Worm (Caenorhabditis elegans) whole organism, L2 larva: Measurements from ENCODE around the gene pix-1.

Experiments
- C34F6.9 ChIP-seq: fragments of 150-350 bp; optimal IDR thresholded peaks from 2 replicates; lab custom pipeline; 2014; ENCODE audit warnings: missing biosample characterization, missing genetic modification characterization
- F13H6.1 ChIP-seq: sonication (generic microtip); optimal IDR thresholded peaks from 2 replicates; lab custom pipeline; 2016; ENCODE audit warnings: missing genetic modification characterization, missing compliant biosample characterization
- R02D3.7 ChIP-seq: fragments of 150-350 bp; optimal IDR thresholded peaks from 2 replicates; lab custom pipeline; 2014; ENCODE audit warnings: missing biosample characterization, missing genetic modification characterization
- ZK546.5 ChIP-seq: sonication (generic microtip); optimal IDR thresholded peaks from 2 replicates; lab custom pipeline; 2017; ENCODE audit warnings: missing biosample characterization, missing genetic modification characterization
- alr-1 ChIP-seq: fragments of 150-350 bp; optimal IDR thresholded peaks from 2 replicates; lab custom pipeline; 2014; ENCODE audit warnings: missing biosample characterization, missing genetic modification characterization
- ama-1 ChIP-seq: fragments of 150-350 bp; optimal IDR thresholded peaks from 2 replicates; lab custom pipeline; 2018; ENCODE audit warnings: inconsistent platforms
- blmp-1 ChIP-seq: sonication (generic microtip); optimal IDR thresholded peaks from 2 replicates; lab custom pipeline; 2017; ENCODE audit warnings: missing genetic modification characterization, mild to moderate bottlenecking, missing compliant biosample characterization, antibody characterized with exemption, moderate library complexity; ENCODE audit not compliant: insufficient read depth
- ceh-16 ChIP-seq: fragments of 150-350 bp; optimal IDR thresholded peaks from 2 replicates; lab custom pipeline; 2014; ENCODE audit warnings: missing biosample characterization, missing genetic modification characterization
- ceh-82 ChIP-seq: fragments of 150-350 bp; optimal IDR thresholded peaks from 2 replicates; lab custom pipeline; 2014; ENCODE audit warnings: missing biosample characterization, missing genetic modification characterization
- crh-2 ChIP-seq: sonication (generic microtip); optimal IDR thresholded peaks from 2 replicates; lab custom pipeline; 2017; ENCODE audit warnings: missing biosample characterization, missing genetic modification characterization
- dmd-4 ChIP-seq: sonication (generic microtip); optimal IDR thresholded peaks from 2 replicates; lab custom pipeline; 2017; ENCODE audit warnings: missing biosample characterization, missing genetic modification characterization
- egl-27 ChIP-seq: sonication (generic microtip); optimal IDR thresholded peaks from 3 replicates; lab custom pipeline; 2017; ENCODE audit warnings: missing biosample characterization, missing genetic modification reagents, missing genetic modification characterization
- elt-1 ChIP-seq: fragments of 150-350 bp; optimal IDR thresholded peaks from 2 replicates; lab custom pipeline; 2014; ENCODE audit warnings: missing biosample characterization, missing genetic modification characterization
- elt-3 ChIP-seq: sonication (generic microtip); optimal IDR thresholded peaks from 2 replicates; lab custom pipeline; 2017; ENCODE audit warnings: missing biosample characterization, missing genetic modification characterization
- fos-1 ChIP-seq: fragments of 150-350 bp; optimal IDR thresholded peaks from 2 replicates; lab custom pipeline; 2014; ENCODE audit warnings: missing biosample characterization, missing genetic modification characterization
- gmeb-1 ChIP-seq: fragments of 150-350 bp; optimal IDR thresholded peaks from 2 replicates; lab custom pipeline; 2014; ENCODE audit warnings: missing biosample characterization, missing genetic modification characterization
- lin-11 ChIP-seq: fragments of 150-350 bp; sonication (generic microtip); optimal IDR thresholded peaks from 2 replicates; lab custom pipeline; 2014; ENCODE audit warnings: missing biosample characterization, missing genetic modification characterization, inconsistent platforms, mixed read lengths
- lin-13 ChIP-seq: fragments of 150-350 bp; optimal IDR thresholded peaks from 2 replicates; lab custom pipeline; 2014; ENCODE audit warnings: missing biosample characterization, missing genetic modification reagents, missing genetic modification characterization
- lin-39 ChIP-seq: fragments of 150-350 bp; optimal IDR thresholded peaks from 2 replicates; lab custom pipeline; 2014; ENCODE audit warnings: missing biosample characterization, missing genetic modification reagents, missing genetic modification characterization
- lsy-2 ChIP-seq, 2 experiments: fragments of 150-350 bp in 1 of 2; sonication (generic microtip) in 1 of 2; optimal IDR thresholded peaks; 2 replicates each; lab custom pipeline; 2014 to 2017; ENCODE audit warnings: missing biosample characterization in 2 of 2, missing genetic modification characterization in 2 of 2
- mab-5 ChIP-seq: fragments of 150-350 bp; optimal IDR thresholded peaks from 2 replicates; lab custom pipeline; 2014; ENCODE audit warnings: missing biosample characterization, missing genetic modification characterization
- mbf-1 ChIP-seq: sonication (generic microtip); optimal IDR thresholded peaks from 2 replicates; lab custom pipeline; 2017; ENCODE audit warnings: missing biosample characterization, missing genetic modification characterization
- mdl-1 ChIP-seq, 2 experiments: fragments of 150-350 bp in 1 of 2; sonication (generic microtip) in 1 of 2; optimal IDR thresholded peaks; 2 replicates each; lab custom pipeline; 2017; ENCODE audit warnings: missing biosample characterization in 2 of 2, missing genetic modification characterization in 2 of 2
- nhr-10 ChIP-seq: sonication (generic microtip); optimal IDR thresholded peaks from 2 replicates; lab custom pipeline; 2017; ENCODE audit warnings: missing biosample characterization, missing genetic modification characterization
- nhr-11 ChIP-seq: fragments of 150-350 bp; optimal IDR thresholded peaks from 2 replicates; lab custom pipeline; 2014; ENCODE audit warnings: missing biosample characterization, missing genetic modification characterization
- nhr-12 ChIP-seq: fragments of 150-350 bp; optimal IDR thresholded peaks from 2 replicates; lab custom pipeline; 2014; ENCODE audit warnings: missing biosample characterization, missing genetic modification characterization
- nhr-129 ChIP-seq: fragments of 150-350 bp; optimal IDR thresholded peaks from 2 replicates; lab custom pipeline; 2014; ENCODE audit warnings: missing biosample characterization, missing genetic modification characterization
- nhr-21 ChIP-seq: fragments of 150-350 bp; optimal IDR thresholded peaks from 2 replicates; lab custom pipeline; 2014; ENCODE audit warnings: missing biosample characterization, missing genetic modification characterization
- nhr-23 ChIP-seq: fragments of 150-350 bp; optimal IDR thresholded peaks from 2 replicates; lab custom pipeline; 2014; ENCODE audit warnings: missing biosample characterization, missing genetic modification reagents, missing genetic modification characterization
- nhr-237 ChIP-seq: fragments of 150-350 bp; optimal IDR thresholded peaks from 2 replicates; lab custom pipeline; 2014; ENCODE audit warnings: missing biosample characterization, missing genetic modification characterization
- nhr-25 ChIP-seq: fragments of 150-350 bp; sonication (generic microtip); optimal IDR thresholded peaks from 3 replicates; lab custom pipeline; 2014; ENCODE audit warnings: missing biosample characterization, missing genetic modification characterization
- nhr-6 ChIP-seq: fragments of 150-350 bp; optimal IDR thresholded peaks from 2 replicates; lab custom pipeline; 2014; ENCODE audit warnings: missing biosample characterization, missing genetic modification characterization
- nhr-77 ChIP-seq: fragments of 150-350 bp; optimal IDR thresholded peaks from 2 replicates; lab custom pipeline; 2014; ENCODE audit warnings: missing biosample characterization, missing genetic modification characterization
- peb-1 ChIP-seq: fragments of 150-350 bp; optimal IDR thresholded peaks from 2 replicates; lab custom pipeline; 2014; ENCODE audit warnings: missing biosample characterization, missing genetic modification characterization
- sem-4 ChIP-seq: fragments of 150-350 bp; optimal IDR thresholded peaks from 2 replicates; lab custom pipeline; 2014; ENCODE audit warnings: missing biosample characterization, missing genetic modification reagents, missing genetic modification characterization
- skn-1 ChIP-seq: sonication (generic microtip); optimal IDR thresholded peaks from 2 replicates; lab custom pipeline; 2017; ENCODE audit warnings: missing biosample characterization, missing genetic modification characterization
- sma-3 ChIP-seq: sonication (generic microtip); optimal IDR thresholded peaks from 2 replicates; lab custom pipeline; 2016; ENCODE audit warnings: missing genetic modification reagents, missing genetic modification characterization, missing compliant biosample characterization
- sma-9 ChIP-seq, 2 experiments: fragments of 150-350 bp in 1 of 2; sonication (generic microtip) in 1 of 2; optimal IDR thresholded peaks; 2 replicates each; lab custom pipeline; 2014 to 2016; ENCODE audit warnings: missing genetic modification characterization in 2 of 2, mild to moderate bottlenecking in 1 of 2, missing biosample characterization in 1 of 2, missing compliant biosample characterization in 1 of 2, missing genetic modification reagents in 1 of 2, moderate library complexity in 1 of 2
- snpc-4 ChIP-seq: fragments of 150-350 bp; optimal IDR thresholded peaks from 2 replicates; lab custom pipeline; 2014; ENCODE audit warnings: missing biosample characterization, missing genetic modification characterization
- unc-39 ChIP-seq: fragments of 150-350 bp; optimal IDR thresholded peaks from 2 replicates; lab custom pipeline; 2014; ENCODE audit warnings: missing biosample characterization, missing genetic modification characterization
- unc-55 ChIP-seq: fragments of 150-350 bp; sonication (generic microtip); optimal IDR thresholded peaks from 3 replicates; lab custom pipeline; 2014; ENCODE audit warnings: missing biosample characterization, missing genetic modification reagents, missing genetic modification characterization
- zag-1 ChIP-seq: fragments of 150-350 bp; optimal IDR thresholded peaks from 2 replicates; lab custom pipeline; 2014; ENCODE audit warnings: missing biosample characterization, missing genetic modification characterization
- ztf-1 ChIP-seq: fragments of 200-800 bp; sonication (Bioruptor generic); conservative IDR thresholded peaks from 2 replicates; pipeline ENCODE4 v1.3.6; 2022; ENCODE audit warnings: missing genetic modification characterization, missing compliant biosample characterization
- ztf-4 ChIP-seq: fragments of 150-350 bp; optimal IDR thresholded peaks from 2 replicates; lab custom pipeline; 2014; ENCODE audit warnings: missing biosample characterization, missing genetic modification characterization

Gene pix-1

ce11 chrX:13726874-13727343 is at the start of gene pix-1:
Gene pix-1 (plus strand): TSS chrX:13727293.
- peak; percentile 69 for TF ChIP-seq unc-55 (GFP tag; lab: Kevin White, UChicago)
- peak; percentile 13 for TF ChIP-seq ztf-4
- TF ChIP-seq lin-13 (GFP tag; lab: Kevin White, UChicago), result peak; percentile 62
- peak; percentile 50 for TF ChIP-seq mab-5 (tag; lab: Kevin White, UChicago)
- TF ChIP-seq nhr-21, result peak; percentile 17
- peak; percentile 55 for TF ChIP-seq sma-3 (GFP tag; lab: Kevin White, UChicago)
- no peak for TF ChIP-seq alr-1 (tag; lab: Kevin White, UChicago)
- TF ChIP-seq sma-9 (GFP tag; optimal IDR thresholded peaks at IDR 0.05; lab: Kevin White, UChicago), result peak; percentile 85
- TF ChIP-seq sma-9 (tag; optimal IDR thresholded peaks at IDR 0.05; lab: Kevin White, UChicago), result no peak
- TF ChIP-seq crh-2 (tag; lab: Kevin White, UChicago), result peak; percentile 70
- TF ChIP-seq lin-11 (tag; lab: Kevin White, UChicago), result peak; percentile 11
- peak; percentile 64 for TF ChIP-seq fos-1 (tag; lab: Kevin White, UChicago)
- no peak for TF ChIP-seq nhr-77 (tag; lab: Kevin White, UChicago)
- TF ChIP-seq egl-27, result peak; percentile 50
- peak; percentile 67 for TF ChIP-seq sem-4
- TF ChIP-seq nhr-11, result no peak
- TF ChIP-seq nhr-25 (tag; lab: Kevin White, UChicago), result peak; percentile 53
- TF ChIP-seq nhr-237 (tag; lab: Kevin White, UChicago), result no peak
- TF ChIP-seq nhr-6 (tag; lab: Kevin White, UChicago), result peak; percentile 2
- TF ChIP-seq snpc-4 (tag; lab: Kevin White, UChicago), result peak; percentile 64
- peak; percentile 45 for TF ChIP-seq gmeb-1 (tag; lab: Kevin White, UChicago)
- peak; percentile 66 for TF ChIP-seq nhr-129 (tag; lab: Kevin White, UChicago)
- TF ChIP-seq C34F6.9 (tag; lab: Kevin White, UChicago), result peak; percentile 68
- no peak for TF ChIP-seq dmd-4 (tag; lab: Kevin White, UChicago)
- peak; percentile 77 for TF ChIP-seq F13H6.1
- TF ChIP-seq lsy-2 (tag; optimal IDR thresholded peaks at IDR 0.05; lab: Kevin White, UChicago), result peak in 1 of 2 experiments; percentile 69
- no peak for TF ChIP-seq mdl-1 (tag; optimal IDR thresholded peaks at IDR 0.05; lab: Kevin White, UChicago)

DNA sequence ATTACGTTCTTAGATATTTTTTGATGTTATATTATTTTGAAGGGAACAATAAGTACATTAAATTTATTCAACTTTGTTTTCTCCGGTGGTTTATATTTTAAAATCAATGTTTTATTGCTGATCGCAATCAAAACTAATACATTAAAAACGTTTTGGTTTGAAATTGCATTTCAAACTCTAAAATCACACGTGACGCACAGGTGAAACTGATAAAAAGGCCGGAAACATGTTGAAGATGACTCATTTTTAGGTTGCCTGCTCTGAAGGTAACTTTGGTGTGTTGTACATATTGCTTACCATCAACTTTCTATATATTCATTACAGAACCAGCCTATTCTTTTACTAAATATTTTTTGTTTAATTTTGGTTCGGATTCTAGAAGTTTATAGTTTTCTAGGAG is 41.4 kb upstream of the pix-1 start:
- TF ChIP-seq sma-3 (GFP tag; lab: Kevin White, UChicago), result no peak
- TF ChIP-seq lin-13 (GFP tag; lab: Kevin White, UChicago), result no peak
- no peak for TF ChIP-seq nhr-77 (tag; lab: Kevin White, UChicago)
- no peak for TF ChIP-seq unc-39 (tag; lab: Kevin White, UChicago)
- TF ChIP-seq unc-55 (GFP tag; lab: Kevin White, UChicago), result no peak
- TF ChIP-seq sma-9 (GFP tag; optimal IDR thresholded peaks at IDR 0.05; lab: Kevin White, UChicago), result peak; percentile 47
- no peak for TF ChIP-seq sma-9 (tag; optimal IDR thresholded peaks at IDR 0.05; lab: Kevin White, UChicago)
- TF ChIP-seq crh-2 (tag; lab: Kevin White, UChicago), result peak; percentile 22
- TF ChIP-seq R02D3.7, result no peak
- no peak for TF ChIP-seq lin-39 (tag; lab: Kevin White, UChicago)
- TF ChIP-seq lin-11 (tag; lab: Kevin White, UChicago), result no peak
- peak; percentile 59 for TF ChIP-seq fos-1 (tag; lab: Kevin White, UChicago)
- TF ChIP-seq nhr-237 (tag; lab: Kevin White, UChicago), result no peak
- TF ChIP-seq mbf-1 (tag; lab: Kevin White, UChicago), result no peak
- TF ChIP-seq ceh-82, result no peak
- no peak for TF ChIP-seq nhr-10 (tag; lab: Kevin White, UChicago)
- TF ChIP-seq ceh-16 (tag; lab: Kevin White, UChicago), result no peak
- no peak for TF ChIP-seq ztf-1 (GFP tag; lab: Robert Waterston, UW)
- TF ChIP-seq blmp-1 (tag; lab: Kevin White, UChicago), result no peak
- TF ChIP-seq, all 48 proteins: peak for 3

DNA sequence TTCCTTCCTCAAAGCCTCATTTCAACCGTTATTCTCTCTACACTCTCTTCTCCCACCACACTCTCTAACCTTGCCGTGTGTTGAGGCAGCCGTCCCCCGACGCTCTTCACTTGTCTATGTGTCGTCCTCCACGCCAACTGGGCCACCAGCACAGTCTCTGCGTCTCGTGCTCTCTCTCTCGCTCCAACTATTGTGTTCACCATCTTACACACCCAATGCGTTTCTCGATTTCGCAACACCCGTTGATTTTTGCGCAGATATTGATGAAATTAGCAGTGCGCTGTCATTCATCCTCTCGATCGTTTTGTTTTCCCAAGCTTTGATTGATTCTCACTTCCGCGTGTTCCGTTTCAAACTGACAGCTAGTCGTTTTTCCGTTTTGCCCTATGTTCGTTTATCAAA is 40.0 kb upstream of the pix-1 start:
- TF ChIP-seq alr-1 (tag; lab: Kevin White, UChicago), result no peak
- TF ChIP-seq nhr-12, result no peak
- no peak for TF ChIP-seq skn-1 (tag; lab: Kevin White, UChicago)
- peak; percentile 66 for TF ChIP-seq sma-9 (GFP tag; optimal IDR thresholded peaks at IDR 0.05; lab: Kevin White, UChicago)
- no peak for TF ChIP-seq sma-9 (tag; optimal IDR thresholded peaks at IDR 0.05; lab: Kevin White, UChicago)
- TF ChIP-seq zag-1, result peak; percentile 25
- TF ChIP-seq unc-39 (tag; lab: Kevin White, UChicago), result no peak
- peak; percentile 7 for TF ChIP-seq nhr-21
- peak; percentile 73 for TF ChIP-seq nhr-129 (tag; lab: Kevin White, UChicago)
- no peak for TF ChIP-seq snpc-4 (tag; lab: Kevin White, UChicago)
- no peak for TF ChIP-seq elt-1
- peak; percentile 14 for TF ChIP-seq sma-3 (GFP tag; lab: Kevin White, UChicago)
- no peak for TF ChIP-seq nhr-10 (tag; lab: Kevin White, UChicago)
- TF ChIP-seq R02D3.7, result no peak
- TF ChIP-seq mdl-1 (tag; optimal IDR thresholded peaks at IDR 0.05; lab: Kevin White, UChicago), result peak in 1 of 2 experiments; percentile 30
- TF ChIP-seq ZK546.5, result no peak
- no peak for TF ChIP-seq peb-1
- TF ChIP-seq fos-1 (tag; lab: Kevin White, UChicago), result peak; percentile 52
- no peak for TF ChIP-seq lin-11 (tag; lab: Kevin White, UChicago)
- TF ChIP-seq nhr-25 (tag; lab: Kevin White, UChicago), result peak; percentile 72
- TF ChIP-seq ceh-82, result no peak
- TF ChIP-seq lin-13 (GFP tag; lab: Kevin White, UChicago), result peak; percentile 13
- peak; percentile 70 for TF ChIP-seq unc-55 (GFP tag; lab: Kevin White, UChicago)
- TF ChIP-seq nhr-11, result no peak
- peak; percentile 14 for TF ChIP-seq nhr-6 (tag; lab: Kevin White, UChicago)
- no peak for TF ChIP-seq ama-1
- TF ChIP-seq crh-2 (tag; lab: Kevin White, UChicago), result peak; percentile 37
- TF ChIP-seq F13H6.1, result peak; percentile 61
- TF ChIP-seq nhr-23 (tag; lab: Kevin White, UChicago), result no peak
- no peak for TF ChIP-seq nhr-237 (tag; lab: Kevin White, UChicago)
- peak in 1 of 2 experiments; percentile 58 for TF ChIP-seq lsy-2 (tag; optimal IDR thresholded peaks at IDR 0.05; lab: Kevin White, UChicago)
- TF ChIP-seq ztf-1 (GFP tag; lab: Robert Waterston, UW), result no peak
- TF ChIP-seq elt-3 (tag; lab: Kevin White, UChicago), result no peak
